Worm (Caenorhabditis elegans) whole organism, L2 larva: ENCODE data around the gene cyk-7.

Experiments
- ama-1 ChIP-seq: fragments of 150-350 bp; optimal IDR thresholded peaks from 2 replicates; lab custom pipeline; 2018; ENCODE audit warnings: inconsistent platforms
- egl-27 ChIP-seq: sonication (generic microtip); optimal IDR thresholded peaks from 3 replicates; lab custom pipeline; 2017; ENCODE audit warnings: missing biosample characterization, missing genetic modification reagents, missing genetic modification characterization
- nhr-10 ChIP-seq: sonication (generic microtip); optimal IDR thresholded peaks from 2 replicates; lab custom pipeline; 2017; ENCODE audit warnings: missing biosample characterization, missing genetic modification characterization
- nhr-11 ChIP-seq: fragments of 150-350 bp; optimal IDR thresholded peaks from 2 replicates; lab custom pipeline; 2014; ENCODE audit warnings: missing biosample characterization, missing genetic modification characterization
- nhr-23 ChIP-seq: fragments of 150-350 bp; optimal IDR thresholded peaks from 2 replicates; lab custom pipeline; 2014; ENCODE audit warnings: missing biosample characterization, missing genetic modification reagents, missing genetic modification characterization
- skn-1 ChIP-seq: sonication (generic microtip); optimal IDR thresholded peaks from 2 replicates; lab custom pipeline; 2017; ENCODE audit warnings: missing biosample characterization, missing genetic modification characterization
- unc-39 ChIP-seq: fragments of 150-350 bp; optimal IDR thresholded peaks from 2 replicates; lab custom pipeline; 2014; ENCODE audit warnings: missing biosample characterization, missing genetic modification characterization

- TF ChIP-seq ama-1 (lab: Kevin White, UChicago) (no peak), unc-39 (tag; lab: Kevin White, UChicago) (no peak), skn-1 (no peak), nhr-23 (no peak), nhr-11 (tag; lab: Kevin White, UChicago) (no peak), nhr-10 (tag; lab: Kevin White, UChicago) (no peak), egl-27 (no peak)
Observed at ce11 chrIII:7775983-7776440, 19.2 kb downstream of the cyk-7 start, which contains the start of gene bath-15.
